Fruit fly (Drosophila melanogaster) whole organism, embryonic: ENCODE measurements around the gene Ubc4.

ENCODE experiments used
- Atf6 ChIP-seq: fragments of 200-800 bp; sonication (Bioruptor generic); IDR thresholded peaks from 2 replicates; pipeline ENCODE4 v1.3.6; 2022; ENCODE audit warnings: missing biosample characterization, missing genetic modification characterization
- CG12659 ChIP-seq: fragments of 200-800 bp; sonication (Bioruptor generic); optimal IDR thresholded peaks from 3 replicates; lab custom pipeline; 2017; ENCODE audit warnings: mild to moderate bottlenecking, missing biosample characterization, missing genetic modification reagents, missing genetic modification characterization
- CG12744 ChIP-seq: fragments of 200-800 bp; sonication (Bioruptor generic); optimal IDR thresholded peaks from 2 replicates; lab custom pipeline; 2016; ENCODE audit warnings: missing biosample characterization, missing genetic modification characterization
- CG12769 ChIP-seq: fragments of 200-800 bp; sonication (Bioruptor generic); optimal IDR thresholded peaks from 2 replicates; lab custom pipeline; 2019; ENCODE audit warnings: missing biosample characterization, mild to moderate bottlenecking, missing genetic modification characterization, moderate library complexity
- CG13287 ChIP-seq: fragments of 200-800 bp; sonication (Bioruptor generic); IDR thresholded peaks from 2 replicates; pipeline ENCODE4 v1.3.6; 2022; ENCODE audit warnings: missing biosample characterization, missing genetic modification characterization; ENCODE audit not compliant: partially characterized antibody
- CG16815 ChIP-seq: fragments of 200-800 bp; sonication (Bioruptor generic); optimal IDR thresholded peaks from 3 replicates; lab custom pipeline; 2017; ENCODE audit warnings: missing biosample characterization, mild to moderate bottlenecking, missing genetic modification characterization
- CG18011 ChIP-seq: fragments of 200-800 bp; sonication (Bioruptor generic); optimal IDR thresholded peaks from 2 replicates; lab custom pipeline; 2017; ENCODE audit warnings: missing biosample characterization, missing genetic modification characterization, mild to moderate bottlenecking, moderate library complexity, missing genotype
- CG31224 ChIP-seq: fragments of 200-800 bp; sonication (Bioruptor generic); IDR thresholded peaks from 2 replicates; pipeline ENCODE4 v1.3.6; 2022; ENCODE audit warnings: missing biosample characterization, missing genetic modification characterization
- CG3163 ChIP-seq: fragments of 200-800 bp; sonication (Bioruptor generic); optimal IDR thresholded peaks from 3 replicates; lab custom pipeline; 2016; ENCODE audit warnings: missing biosample characterization, missing genetic modification characterization
- CG33213 ChIP-seq: fragments of 200-800 bp; sonication (Bioruptor generic); optimal IDR thresholded peaks from 3 replicates; lab custom pipeline; 2016; ENCODE audit warnings: missing biosample characterization, missing genetic modification characterization
- CG34376 ChIP-seq: fragments of 200-800 bp; sonication (Bioruptor generic); optimal IDR thresholded peaks from 2 replicates; lab custom pipeline; 2018; ENCODE audit warnings: missing biosample characterization, mild to moderate bottlenecking, missing genetic modification characterization
- CG6689 ChIP-seq: fragments of 200-800 bp; sonication (Bioruptor generic); IDR thresholded peaks from 2 replicates; pipeline ENCODE4 v1.3.6; 2022; ENCODE audit warnings: missing biosample characterization, missing genetic modification characterization
- CG7372 ChIP-seq: fragments of 200-800 bp; sonication (Bioruptor generic); IDR thresholded peaks from 2 replicates; pipeline ENCODE4 v1.3.6; 2022; ENCODE audit warnings: missing biosample characterization, missing genetic modification characterization
- CG7786 ChIP-seq: fragments of 200-800 bp; sonication (Bioruptor generic); optimal IDR thresholded peaks from 2 replicates; lab custom pipeline; 2016; ENCODE audit warnings: missing biosample characterization, missing genetic modification characterization
- CG7963 ChIP-seq: fragments of 200-800 bp; sonication (Bioruptor generic); IDR thresholded peaks from 3 replicates; pipeline ENCODE4 v1.3.6; 2022; ENCODE audit warnings: missing biosample characterization, missing genetic modification characterization; ENCODE audit not compliant: partially characterized antibody
- Camta ChIP-seq: fragments of 200-800 bp; sonication (Bioruptor generic); optimal IDR thresholded peaks from 2 replicates; lab custom pipeline; 2016; ENCODE audit warnings: missing biosample characterization, missing genetic modification characterization
- Dad ChIP-seq: fragments of 200-800 bp; sonication (Bioruptor generic); optimal IDR thresholded peaks from 3 replicates; lab custom pipeline; 2016; ENCODE audit warnings: missing biosample characterization, missing genetic modification characterization
- Dll ChIP-seq: fragments of 200-800 bp; sonication (Bioruptor generic); IDR thresholded peaks from 4 replicates; pipeline ENCODE4 v1.3.6; 2022; ENCODE audit warnings: missing biosample characterization, missing genetic modification characterization; ENCODE audit not compliant: partially characterized antibody
- Dref ChIP-seq: fragments of 200-800 bp; sonication (Bioruptor generic); IDR thresholded peaks from 2 replicates; pipeline ENCODE4 v1.3.6; 2022; ENCODE audit warnings: missing biosample characterization, missing genetic modification characterization
- Ets97D ChIP-seq: fragments of 200-800 bp; sonication (Bioruptor generic); optimal IDR thresholded peaks from 3 replicates; lab custom pipeline; 2016; ENCODE audit warnings: missing biosample characterization, missing genetic modification characterization
- Hr3 ChIP-seq: fragments of 200-800 bp; sonication (Bioruptor generic); optimal IDR thresholded peaks from 3 replicates; lab custom pipeline; 2016; ENCODE audit warnings: missing biosample characterization, missing genetic modification characterization
- Hsf ChIP-seq: fragments of 200-800 bp; sonication (Bioruptor generic); optimal IDR thresholded peaks from 3 replicates; lab custom pipeline; 2016; ENCODE audit warnings: missing biosample characterization, missing genetic modification characterization
- MBD-R2 ChIP-seq: fragments of 200-800 bp; sonication (Bioruptor generic); IDR thresholded peaks from 2 replicates; pipeline ENCODE4 v1.3.6; 2022; ENCODE audit warnings: missing biosample characterization, missing genetic modification characterization
- Rfx ChIP-seq: fragments of 200-800 bp; sonication (Bioruptor generic); IDR thresholded peaks from 2 replicates; pipeline ENCODE4 v1.3.6; 2022; ENCODE audit warnings: missing biosample characterization, missing genetic modification characterization
- Scr ChIP-seq: fragments of 200-800 bp; sonication (Bioruptor generic); IDR thresholded peaks from 2 replicates; pipeline ENCODE4 v1.3.6; 2022; ENCODE audit warnings: missing biosample characterization, missing genetic modification characterization; ENCODE audit not compliant: partially characterized antibody
- Trl ChIP-seq, 3 experiments: fragments of >200 bp in 2 of 3; fragments of 200-800 bp in 1 of 3; sonication (Bioruptor generic) in 1 of 3; optimal IDR thresholded peaks; 2 replicates in 1 of 3; 3 replicates in 2 of 3; lab custom pipeline; 2016 to 2017; ENCODE audit warnings: missing biosample characterization in 1 of 3, missing genetic modification characterization in 1 of 3
- Vsx1 ChIP-seq: fragments of 200-800 bp; sonication (Bioruptor generic); optimal IDR thresholded peaks from 2 replicates; lab custom pipeline; 2017; ENCODE audit warnings: missing biosample characterization, mild to moderate bottlenecking, missing genetic modification characterization, missing genetic modification reagents
- al ChIP-seq: fragments of 200-800 bp; sonication (Bioruptor generic); IDR thresholded peaks from 2 replicates; pipeline ENCODE4 v1.3.6; 2022; ENCODE audit warnings: missing biosample characterization, missing genetic modification characterization
- ase ChIP-seq: fragments of 200-800 bp; sonication (Bioruptor generic); IDR thresholded peaks from 3 replicates; pipeline ENCODE4 v1.3.6; 2022; ENCODE audit warnings: missing biosample characterization, missing genetic modification characterization
- cato ChIP-seq: fragments of 200-800 bp; sonication (Bioruptor generic); optimal IDR thresholded peaks from 2 replicates; lab custom pipeline; 2016; ENCODE audit warnings: missing biosample characterization, missing genetic modification characterization, borderline replicate concordance
- cg ChIP-seq: fragments of 200-800 bp; sonication (Bioruptor generic); optimal IDR thresholded peaks from 3 replicates; lab custom pipeline; 2019; ENCODE audit warnings: missing biosample characterization, mild to moderate bottlenecking, missing genetic modification characterization, moderate library complexity
- chinmo ChIP-seq: fragments of 200-800 bp; sonication (Bioruptor generic); IDR thresholded peaks from 4 replicates; pipeline ENCODE4 v1.3.6; 2022; ENCODE audit warnings: missing biosample characterization, missing genetic modification characterization; ENCODE audit not compliant: partially characterized antibody
- chm ChIP-seq: fragments of 200-800 bp; sonication (Bioruptor generic); IDR thresholded peaks from 2 replicates; pipeline ENCODE4 v1.3.6; 2022; ENCODE audit warnings: missing biosample characterization, missing genetic modification characterization
- crp ChIP-seq, 2 experiments: fragments of 200-800 bp; sonication (Bioruptor generic); optimal IDR thresholded peaks; 2 replicates in 1 of 2; 3 replicates in 1 of 2; lab custom pipeline; 2017; ENCODE audit warnings: missing biosample characterization in 2 of 2, missing genetic modification characterization in 2 of 2, mild to moderate bottlenecking in 1 of 2, moderate library complexity in 1 of 2
- dimm ChIP-seq: fragments of 200-800 bp; sonication (Bioruptor generic); IDR thresholded peaks from 2 replicates; pipeline ENCODE4 v1.3.6; 2022; ENCODE audit warnings: missing biosample characterization, missing genetic modification characterization
- dmrt99B ChIP-seq: fragments of 200-800 bp; sonication (Bioruptor generic); optimal IDR thresholded peaks from 2 replicates; lab custom pipeline; 2018; ENCODE audit warnings: missing biosample characterization, mild to moderate bottlenecking, missing genetic modification characterization, moderate library complexity
- eve ChIP-seq, 2 experiments: fragments of >200 bp; optimal IDR thresholded peaks; 2 replicates each; lab custom pipeline; 2017; ENCODE audit warnings: missing biosample characterization in 2 of 2, missing genetic modification characterization in 2 of 2
- ewg ChIP-seq: fragments of 200-800 bp; sonication (Bioruptor generic); optimal IDR thresholded peaks from 3 replicates; lab custom pipeline; 2017; ENCODE audit warnings: mild to moderate bottlenecking, missing biosample characterization, missing genetic modification reagents, missing genetic modification characterization
- mirr ChIP-seq: fragments of 200-800 bp; sonication (Bioruptor generic); optimal IDR thresholded peaks from 3 replicates; lab custom pipeline; 2018; ENCODE audit warnings: missing biosample characterization, mild to moderate bottlenecking, missing genetic modification characterization
- nau ChIP-seq: fragments of 200-800 bp; sonication (Bioruptor generic); optimal IDR thresholded peaks from 3 replicates; lab custom pipeline; 2017; ENCODE audit warnings: missing biosample characterization, mild to moderate bottlenecking, missing genetic modification characterization, missing genetic modification reagents
- nerfin-2 ChIP-seq: fragments of 200-800 bp; sonication (Bioruptor generic); IDR thresholded peaks from 2 replicates; pipeline ENCODE4 v1.3.6; 2022; ENCODE audit warnings: missing biosample characterization, missing genetic modification characterization; ENCODE audit not compliant: partially characterized antibody
- ro ChIP-seq: fragments of 200-800 bp; sonication (Bioruptor generic); IDR thresholded peaks from 2 replicates; pipeline ENCODE4 v1.3.6; 2022; ENCODE audit warnings: missing biosample characterization, missing genetic modification characterization
- sc ChIP-seq, 3 experiments: fragments of >200 bp in 2 of 3; fragments of 200-800 bp in 1 of 3; sonication (Bioruptor generic) in 1 of 3; optimal IDR thresholded peaks; 2 replicates in 2 of 3; 3 replicates in 1 of 3; lab custom pipeline; 2017; ENCODE audit warnings: mild to moderate bottlenecking in 1 of 3, missing biosample characterization in 1 of 3, missing genetic modification characterization in 1 of 3, missing genetic modification reagents in 1 of 3
- sd ChIP-seq: fragments of 200-800 bp; sonication (Bioruptor generic); optimal IDR thresholded peaks from 3 replicates; lab custom pipeline; 2018; ENCODE audit warnings: missing biosample characterization, mild to moderate bottlenecking, missing genetic modification characterization, moderate library complexity
- seq ChIP-seq: fragments of 200-800 bp; sonication (Bioruptor generic); IDR thresholded peaks from 2 replicates; pipeline ENCODE4 v1.3.6; 2022; ENCODE audit warnings: missing biosample characterization, missing genetic modification characterization
- sr ChIP-seq: fragments of 200-800 bp; sonication (Bioruptor generic); IDR thresholded peaks from 3 replicates; pipeline ENCODE4 v1.3.6; 2022; ENCODE audit warnings: missing biosample characterization, missing genetic modification characterization
- unpg ChIP-seq: fragments of 200-800 bp; sonication (Bioruptor generic); optimal IDR thresholded peaks from 3 replicates; lab custom pipeline; 2018; ENCODE audit warnings: missing biosample characterization, mild to moderate bottlenecking, missing genetic modification characterization, moderate library complexity
- yki ChIP-seq: fragments of >200 bp; optimal IDR thresholded peaks from 3 replicates; lab custom pipeline; 2018
- zfh1 ChIP-seq: fragments of 200-800 bp; sonication (Bioruptor generic); IDR thresholded peaks from 3 replicates; pipeline ENCODE4 v1.3.6; 2022; ENCODE audit warnings: missing biosample characterization, missing genetic modification characterization

Gene Ubc4

DNA sequence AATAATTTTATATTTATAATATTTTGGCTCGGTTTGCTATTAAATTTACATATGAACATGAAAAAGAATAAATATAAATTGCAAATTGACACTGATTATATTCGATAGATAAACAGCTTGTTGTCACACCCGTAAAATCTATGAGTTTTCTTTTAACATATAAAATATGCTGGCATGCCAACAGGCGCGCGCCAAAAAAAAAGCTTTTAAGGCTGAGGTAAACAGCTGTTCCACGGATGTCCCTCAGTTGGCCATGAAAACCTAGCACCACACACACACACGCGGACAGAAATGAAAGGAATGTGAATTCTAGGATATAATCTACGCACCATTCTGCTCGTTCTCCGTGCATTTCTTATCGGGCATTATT, 3.3 kb upstream of the Ubc4 start (continued):
- TF ChIP-seq nerfin-2 (GFP tag; lab: Robert Waterston, UW) (no peak), Dad (GFP tag; lab: Kevin White, UChicago) (no peak), ase (GFP tag; lab: Robert Waterston, UW) (no peak), CG6689 (no peak), CG7963 (GFP tag; lab: Robert Waterston, UW) (no peak), Atf6 (GFP tag; lab: Robert Waterston, UW) (no peak), sd (no peak), Vsx1 (GFP tag; lab: Kevin White, UChicago) (no peak)

DNA sequence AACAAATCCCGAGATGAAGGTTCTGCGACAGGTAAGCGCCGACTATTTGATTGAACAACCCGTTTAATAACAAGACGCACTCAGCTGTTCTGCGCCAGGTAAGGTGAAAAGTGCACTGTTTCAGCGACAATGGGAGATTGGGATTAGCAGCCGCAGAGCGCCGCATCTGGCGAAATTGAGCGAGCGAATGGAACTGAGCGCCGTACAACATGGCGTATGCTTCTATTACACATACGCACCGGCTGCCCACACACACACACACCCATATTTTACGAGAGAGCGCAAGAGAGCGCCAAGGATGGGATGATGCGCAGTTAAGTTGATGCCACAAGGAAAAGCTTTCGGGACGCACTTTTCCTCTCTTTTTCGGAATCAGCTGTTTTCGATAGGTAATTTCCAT, 2.9 kb upstream of the Ubc4 start:
- TF ChIP-seq CG34376 (no peak), crp (GFP tag; optimal IDR thresholded peaks at IDR 0.05; lab: Kevin White, UChicago) (peak in 1 of 2 experiments; percentile 34), CG31224 (GFP tag; lab: Robert Waterston, UW) (no peak), sr (GFP tag; lab: Robert Waterston, UW) (0 out of 3 replicates have a peak, but pooled peaks have one; percentile 38), CG33213 (GFP tag; lab: Kevin White, UChicago) (no peak), yki (lab: Kevin White, UChicago) (peak; percentile 28), CG7372 (GFP tag; lab: Robert Waterston, UW) (peak; percentile 77), Trl (optimal IDR thresholded peaks at IDR 0.05; lab: Kevin White, UChicago) (peak; percentile 73 to 89), Trl (GFP tag; optimal IDR thresholded peaks at IDR 0.05; lab: Kevin White, UChicago) (no peak), chinmo (peak; percentile 66; the same call in 3 of the 4 replicates), ewg (GFP tag; lab: Kevin White, UChicago) (peak; percentile 29), zfh1 (GFP tag; lab: Robert Waterston, UW) (0 out of 3 replicates have a peak, but pooled peaks have one; percentile 5), Dref (GFP tag; lab: Robert Waterston, UW) (no peak), CG13287 (peak; percentile 38), CG3163 (peak; percentile 73), seq (0 out of 2 replicates have a peak, but pooled peaks have one; percentile 17), CG18011 (GFP tag; lab: Kevin White, UChicago) (no peak), CG12769 (tag; lab: Kevin White, UChicago) (peak; percentile 8), mirr (GFP tag; lab: Kevin White, UChicago) (peak; percentile 15), cg (peak; percentile 71)

DNA sequence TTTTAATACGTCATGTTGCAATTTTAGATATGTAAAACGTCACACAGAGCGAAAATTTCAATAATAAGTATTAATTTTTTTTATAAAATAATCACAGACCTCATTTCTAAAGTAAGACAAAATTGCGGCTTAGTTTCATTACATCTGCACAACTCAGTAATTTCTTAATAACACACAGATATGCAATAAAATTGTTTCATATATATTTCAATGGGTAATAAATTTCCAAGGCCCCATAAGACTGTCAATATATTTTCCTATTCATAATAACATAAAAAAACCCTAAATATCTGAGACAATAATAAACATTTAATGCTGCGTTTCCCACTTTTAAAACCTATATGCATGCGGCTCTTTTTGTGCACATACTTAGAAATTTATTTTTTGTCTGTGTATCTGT, 2.5 kb upstream of the Ubc4 start:
- no peak for TF ChIP-seq nau (GFP tag; lab: Kevin White, UChicago)
- TF ChIP-seq Camta (GFP tag; lab: Kevin White, UChicago) = no peak
- no peak for TF ChIP-seq MBD-R2 (GFP tag; lab: Robert Waterston, UW)
- TF ChIP-seq Hsf (GFP tag; lab: Kevin White, UChicago) = no peak
- TF ChIP-seq unpg (GFP tag; lab: Kevin White, UChicago) = peak; percentile 41
- TF ChIP-seq Scr = no peak
- TF ChIP-seq CG7786 (GFP tag; lab: Kevin White, UChicago) = no peak
- no peak for TF ChIP-seq CG12744
- TF ChIP-seq eve (GFP tag; optimal IDR thresholded peaks at IDR 0.05; lab: Kevin White, UChicago) = no peak
- no peak for TF ChIP-seq cato (GFP tag; lab: Kevin White, UChicago)
- no peak for TF ChIP-seq Dll (GFP tag; lab: Robert Waterston, UW)
- no peak for TF ChIP-seq Rfx (GFP tag; lab: Robert Waterston, UW)
- no peak for TF ChIP-seq sc (optimal IDR thresholded peaks at IDR 0.05; lab: Kevin White, UChicago)
- TF ChIP-seq sc (GFP tag; optimal IDR thresholded peaks at IDR 0.05; lab: Kevin White, UChicago) = no peak
- no peak for TF ChIP-seq dimm
- TF ChIP-seq CG12659 (GFP tag; lab: Kevin White, UChicago) = peak; percentile 34
- no peak for TF ChIP-seq chm
- no peak for TF ChIP-seq ro (GFP tag; lab: Robert Waterston, UW)
- peak; percentile 66 for TF ChIP-seq dmrt99B (tag; lab: Kevin White, UChicago)
- TF ChIP-seq Hr3 (GFP tag; lab: Kevin White, UChicago) = no peak
- TF ChIP-seq CG16815 (GFP tag; lab: Kevin White, UChicago) = no peak
- TF ChIP-seq al (GFP tag; lab: Robert Waterston, UW) = no peak
- TF ChIP-seq Ets97D (GFP tag; lab: Kevin White, UChicago) = no peak
- no peak for TF ChIP-seq nerfin-2 (GFP tag; lab: Robert Waterston, UW)
